Fruit fly (Drosophila melanogaster) whole organism, prepupa: ENCODE data around the gene Obp19d.

ENCODE experiments used
- Blimp-1 ChIP-seq: fragments of 200-800 bp; sonication (Bioruptor generic); optimal IDR thresholded peaks from 3 replicates; lab custom pipeline; 2017; ENCODE audit warnings: missing biosample characterization, missing genetic modification characterization, mild to moderate bottlenecking, moderate library complexity, missing genetic modification reagents
- CG10669 ChIP-seq: fragments of 200-800 bp; sonication (Bioruptor generic); optimal IDR thresholded peaks from 3 replicates; lab custom pipeline; 2018; ENCODE audit warnings: missing biosample characterization, mild to moderate bottlenecking, missing genetic modification characterization, moderate library complexity
- CG15336 ChIP-seq: fragments of 200-800 bp; sonication (Bioruptor generic); IDR thresholded peaks from 2 replicates; pipeline ENCODE4 v1.3.6; 2022; ENCODE audit warnings: missing biosample characterization, missing genetic modification characterization
- CG16779 ChIP-seq: fragments of 200-800 bp; sonication (Bioruptor generic); optimal IDR thresholded peaks from 3 replicates; lab custom pipeline; 2017; ENCODE audit warnings: missing biosample characterization, mild to moderate bottlenecking, missing genetic modification characterization
- CG31627 ChIP-seq: fragments of 200-800 bp; sonication (Bioruptor generic); optimal IDR thresholded peaks from 3 replicates; lab custom pipeline; 2016; ENCODE audit warnings: missing biosample characterization, missing genetic modification characterization
- CG32006 ChIP-seq: fragments of 200-800 bp; sonication (Bioruptor generic); optimal IDR thresholded peaks from 3 replicates; lab custom pipeline; 2017; ENCODE audit warnings: missing biosample characterization, mild to moderate bottlenecking, missing genetic modification characterization
- CG3919 ChIP-seq: fragments of 200-800 bp; sonication (Bioruptor generic); optimal IDR thresholded peaks from 3 replicates; lab custom pipeline; 2016; ENCODE audit warnings: missing biosample characterization, missing genetic modification characterization
- CG6163 ChIP-seq: fragments of 200-800 bp; sonication (Bioruptor generic); IDR thresholded peaks from 3 replicates; pipeline ENCODE4 v1.3.6; 2022; ENCODE audit warnings: missing biosample characterization, missing genetic modification characterization
- CG6792 ChIP-seq: fragments of 200-800 bp; sonication (Bioruptor generic); optimal IDR thresholded peaks from 3 replicates; lab custom pipeline; 2016; ENCODE audit warnings: missing biosample characterization, missing genetic modification characterization
- CG6808 ChIP-seq: fragments of 200-800 bp; sonication (Bioruptor generic); optimal IDR thresholded peaks from 3 replicates; lab custom pipeline; 2017; ENCODE audit warnings: missing biosample characterization, missing genetic modification characterization, mild to moderate bottlenecking, moderate library complexity, missing genetic modification reagents
- Eip75B ChIP-seq: fragments of 200-800 bp; sonication (Bioruptor generic); optimal IDR thresholded peaks from 3 replicates; lab custom pipeline; 2016; ENCODE audit warnings: missing biosample characterization, missing genetic modification characterization
- Eip78C ChIP-seq: fragments of 200-800 bp; sonication (Bioruptor generic); peaks from one replicate; lab custom pipeline; 2016; ENCODE audit warnings: missing biosample characterization, missing genetic modification characterization
- Hr38 ChIP-seq: sonication (Bioruptor generic); optimal IDR thresholded peaks from 2 replicates; lab custom pipeline; 2016; ENCODE audit warnings: missing biosample characterization, missing genetic modification characterization
- Hr39 ChIP-seq: fragments of 200-800 bp; sonication (Bioruptor generic); optimal IDR thresholded peaks from 2 replicates; lab custom pipeline; 2016; ENCODE audit warnings: missing biosample characterization, missing genetic modification characterization
- Hr4 ChIP-seq: fragments of 200-800 bp; sonication (Bioruptor generic); optimal IDR thresholded peaks from 3 replicates; lab custom pipeline; 2016; ENCODE audit warnings: missing biosample characterization, missing genetic modification characterization
- Met ChIP-seq: fragments of 200-800 bp; sonication (Bioruptor generic); optimal IDR thresholded peaks from 3 replicates; lab custom pipeline; 2016; ENCODE audit warnings: missing biosample characterization, missing genetic modification characterization
- OdsH ChIP-seq: fragments of 200-800 bp; sonication (Bioruptor generic); optimal IDR thresholded peaks from 3 replicates; lab custom pipeline; 2016; ENCODE audit warnings: missing biosample characterization, missing genetic modification characterization
- Sox102F ChIP-seq: fragments of 200-800 bp; sonication (Bioruptor generic); optimal IDR thresholded peaks from 2 replicates; lab custom pipeline; 2016; ENCODE audit warnings: missing biosample characterization, mild to moderate bottlenecking, missing genetic modification characterization
- Sox14 ChIP-seq: fragments of 200-800 bp; sonication (Bioruptor generic); optimal IDR thresholded peaks from 3 replicates; lab custom pipeline; 2016; ENCODE audit warnings: missing biosample characterization, missing genetic modification characterization
- Sox15 ChIP-seq: fragments of 200-800 bp; sonication (Bioruptor generic); optimal IDR thresholded peaks from 3 replicates; lab custom pipeline; 2016; ENCODE audit warnings: missing biosample characterization, missing genetic modification characterization
- achi ChIP-seq: fragments of 200-800 bp; sonication (Bioruptor generic); optimal IDR thresholded peaks from 3 replicates; lab custom pipeline; 2016; ENCODE audit warnings: missing biosample characterization, missing genetic modification characterization
- cyc ChIP-seq: fragments of 200-800 bp; sonication (Bioruptor generic); optimal IDR thresholded peaks from 3 replicates; lab custom pipeline; 2016; ENCODE audit warnings: missing biosample characterization, missing genetic modification characterization
- esn ChIP-seq: fragments of 200-800 bp; sonication (Bioruptor generic); optimal IDR thresholded peaks from 2 replicates; lab custom pipeline; 2016; ENCODE audit warnings: missing biosample characterization, mild to moderate bottlenecking, missing genetic modification characterization, moderate library complexity
- fkh ChIP-seq: fragments of 200-800 bp; sonication (Bioruptor generic); optimal IDR thresholded peaks from 3 replicates; lab custom pipeline; 2017; ENCODE audit warnings: missing biosample characterization, mild to moderate bottlenecking, missing genetic modification characterization, moderate library complexity
- lz ChIP-seq: fragments of 200-800 bp; sonication (Bioruptor generic); optimal IDR thresholded peaks from 3 replicates; lab custom pipeline; 2016; ENCODE audit warnings: missing biosample characterization, missing genetic modification characterization
- pdm3 ChIP-seq: fragments of 200-800 bp; sonication (Bioruptor generic); optimal IDR thresholded peaks from 3 replicates; lab custom pipeline; 2016; ENCODE audit warnings: missing biosample characterization, missing genetic modification characterization
- salr ChIP-seq, 2 experiments: fragments of 200-800 bp; sonication (Bioruptor generic); optimal IDR thresholded peaks; 3 replicates each; lab custom pipeline; 2016 to 2018; ENCODE audit warnings: missing biosample characterization in 2 of 2, missing genetic modification characterization in 2 of 2, mild to moderate bottlenecking in 1 of 2
- spab ChIP-seq: fragments of 200-800 bp; sonication (Bioruptor generic); optimal IDR thresholded peaks from 2 replicates; lab custom pipeline; 2017; ENCODE audit warnings: missing biosample characterization, mild to moderate bottlenecking, missing genetic modification characterization, missing genetic modification reagents
- svp ChIP-seq: fragments of 200-800 bp; sonication (Bioruptor generic); peaks from one replicate; lab custom pipeline; 2016; ENCODE audit warnings: missing biosample characterization, missing genetic modification characterization
- topi ChIP-seq: fragments of 200-800 bp; sonication (Bioruptor generic); optimal IDR thresholded peaks from 3 replicates; lab custom pipeline; 2016; ENCODE audit warnings: missing biosample characterization, missing genetic modification characterization
- vri ChIP-seq: fragments of 200-800 bp; sonication (Bioruptor generic); optimal IDR thresholded peaks from 3 replicates; lab custom pipeline; 2016; ENCODE audit warnings: missing biosample characterization, mild to moderate bottlenecking, missing genetic modification characterization

Obp19d gene

dm6 chrX:20429482-20430204 lies 10.2 kb downstream of the Obp19d start, which contains the start of the genes CG11710 and mal (continued):
- TF ChIP-seq salr (GFP tag; optimal IDR thresholded peaks at IDR 0.05; lab: Kevin White, UChicago) (no peak), fkh (no peak), CG6808 (GFP tag; lab: Kevin White, UChicago) (no peak), esn (GFP tag; lab: Kevin White, UChicago) (peak; percentile 89), vri (GFP tag; lab: Kevin White, UChicago) (no peak), CG31627 (GFP tag; lab: Kevin White, UChicago) (peak; percentile 76), Sox14 (peak; percentile 85), achi (GFP tag; lab: Kevin White, UChicago) (no peak), Sox15 (peak; percentile 74)

DNA sequence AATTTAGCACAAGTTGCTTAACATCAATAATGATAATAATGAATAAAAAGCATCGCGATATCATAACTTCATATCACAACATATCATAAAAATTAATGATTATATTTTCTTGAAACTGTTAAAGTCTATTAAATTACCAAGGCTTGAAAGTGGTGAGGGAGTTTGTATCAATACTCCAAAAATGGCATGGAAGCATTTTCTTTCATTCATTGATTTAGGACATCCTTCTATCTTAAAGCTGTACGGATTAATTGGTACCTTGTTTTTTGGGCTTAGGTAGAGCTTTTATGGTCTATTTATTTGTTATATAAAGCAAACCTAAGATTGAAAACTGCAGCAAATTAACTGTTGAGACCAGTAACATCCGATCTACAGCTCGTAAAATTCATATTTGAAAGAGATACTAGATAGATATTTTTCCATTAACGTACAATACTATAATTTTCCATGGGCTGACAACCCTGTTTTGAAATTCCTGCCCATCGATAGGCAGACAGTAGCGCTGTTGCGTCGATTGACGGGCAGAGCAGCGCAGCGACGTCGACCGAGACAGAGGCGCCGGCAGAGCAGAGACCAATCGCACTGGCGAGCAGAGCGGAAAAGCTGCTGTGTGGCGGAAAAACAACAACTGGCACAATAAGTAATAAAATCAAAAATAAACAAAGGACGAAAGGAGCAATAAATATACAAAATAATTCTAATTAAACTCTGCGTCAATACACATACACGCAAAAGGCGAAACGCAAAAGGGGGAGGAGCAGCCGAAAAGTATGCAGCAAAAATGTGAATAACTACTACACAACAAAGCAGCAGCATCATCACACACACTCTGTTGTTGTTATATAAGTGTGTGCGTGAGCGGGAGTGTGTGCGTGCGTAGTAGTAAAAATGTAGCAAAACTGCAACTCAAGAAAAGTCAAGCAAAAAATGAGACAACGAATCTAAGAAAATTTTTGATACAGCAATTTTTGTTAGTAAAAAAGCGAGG lies 14.2 kb downstream of the Obp19d start, which contains the start of gene CG1695:
Gene CG1695 (plus strand): TSS at position 606 of the 988 bp plus-strand sequence.
- TF ChIP-seq Blimp-1 (no peak), OdsH (peak; percentile 23), topi (peak; percentile 16), CG6808 (GFP tag; lab: Kevin White, UChicago) (no peak), Eip75B (GFP tag; lab: Kevin White, UChicago) (no peak), CG32006 (GFP tag; lab: Kevin White, UChicago) (peak; percentile 43), CG15336 (0 out of 2 replicates have a peak, but pooled peaks have one; percentile 7), Eip78C (peak; percentile 69), cyc (GFP tag; lab: Kevin White, UChicago) (peak; percentile 37), CG6163 (GFP tag; lab: Robert Waterston, UW) (no peak), esn (GFP tag; lab: Kevin White, UChicago) (peak; percentile 18), pdm3 (GFP tag; lab: Kevin White, UChicago) (peak; percentile 21), Met (GFP tag; lab: Kevin White, UChicago) (peak; percentile 23), Hr39 (GFP tag; lab: Kevin White, UChicago) (peak; percentile 20), achi (GFP tag; lab: Kevin White, UChicago) (peak; percentile 4), Hr4 (peak; percentile 8), CG31627 (GFP tag; lab: Kevin White, UChicago) (peak; percentile 21), svp (GFP tag; lab: Kevin White, UChicago) (peak; percentile 69), CG6792 (GFP tag; lab: Kevin White, UChicago) (peak; percentile 32), lz (GFP tag; lab: Kevin White, UChicago) (peak; percentile 5)

DNA sequence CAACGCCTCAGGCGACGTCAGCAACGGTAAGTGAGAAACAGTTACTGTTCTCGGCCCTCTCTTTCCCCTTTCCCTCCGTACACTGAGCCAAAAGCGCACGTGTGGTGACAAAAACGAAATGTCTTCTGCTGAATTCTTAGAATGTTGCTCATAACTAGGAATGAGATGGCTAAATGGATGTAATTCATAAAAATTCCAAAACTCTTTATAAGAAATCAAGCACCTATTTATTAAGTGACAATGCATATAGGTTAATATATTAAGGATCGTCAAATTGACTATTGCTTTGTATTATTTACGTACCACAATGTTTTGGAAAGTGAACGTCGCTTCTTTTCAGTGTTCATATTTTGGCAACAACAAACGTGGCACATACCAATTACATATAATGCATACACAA lies 15.1 kb downstream of the Obp19d start:
- TF ChIP-seq CG10669 (no peak), Eip78C (peak; percentile 59)
- TF ChIP-seq, all 60 proteins: peak for 1

dm6 chrX:20436866-20437265 lies 17.5 kb downstream of the Obp19d start:
- no peak for TF ChIP-seq spab (GFP tag; lab: Kevin White, UChicago)
- no peak for TF ChIP-seq Sox15
- TF ChIP-seq Hr38 (GFP tag; lab: Kevin White, UChicago), result no peak
- no peak for TF ChIP-seq CG6163 (GFP tag; lab: Robert Waterston, UW)
- TF ChIP-seq CG3919 (GFP tag; lab: Kevin White, UChicago), result no peak
- TF ChIP-seq Blimp-1, result no peak
- TF ChIP-seq CG16779 (tag; lab: Kevin White, UChicago), result no peak
- no peak for TF ChIP-seq Hr4
- TF ChIP-seq Sox102F (GFP tag; lab: Kevin White, UChicago), result no peak
- no peak for TF ChIP-seq CG15336
- TF ChIP-seq CG6808 (GFP tag; lab: Kevin White, UChicago), result no peak
- no peak for TF ChIP-seq CG31627 (GFP tag; lab: Kevin White, UChicago)
